Worm (Caenorhabditis elegans) whole organism, L2 larva: Measurements from ENCODE around the gene zipt-2.2.

Source experiments
- C34F6.9 ChIP-seq: fragments of 150-350 bp; optimal IDR thresholded peaks from 2 replicates; lab custom pipeline; 2014; ENCODE audit warnings: missing biosample characterization, missing genetic modification characterization
- ama-1 ChIP-seq: fragments of 150-350 bp; optimal IDR thresholded peaks from 2 replicates; lab custom pipeline; 2018; ENCODE audit warnings: inconsistent platforms
- dmd-4 ChIP-seq: sonication (generic microtip); optimal IDR thresholded peaks from 2 replicates; lab custom pipeline; 2017; ENCODE audit warnings: missing biosample characterization, missing genetic modification characterization
- nhr-10 ChIP-seq: sonication (generic microtip); optimal IDR thresholded peaks from 2 replicates; lab custom pipeline; 2017; ENCODE audit warnings: missing biosample characterization, missing genetic modification characterization
- nhr-11 ChIP-seq: fragments of 150-350 bp; optimal IDR thresholded peaks from 2 replicates; lab custom pipeline; 2014; ENCODE audit warnings: missing biosample characterization, missing genetic modification characterization
- nhr-12 ChIP-seq: fragments of 150-350 bp; optimal IDR thresholded peaks from 2 replicates; lab custom pipeline; 2014; ENCODE audit warnings: missing biosample characterization, missing genetic modification characterization
- nhr-237 ChIP-seq: fragments of 150-350 bp; optimal IDR thresholded peaks from 2 replicates; lab custom pipeline; 2014; ENCODE audit warnings: missing biosample characterization, missing genetic modification characterization
- nhr-77 ChIP-seq: fragments of 150-350 bp; optimal IDR thresholded peaks from 2 replicates; lab custom pipeline; 2014; ENCODE audit warnings: missing biosample characterization, missing genetic modification characterization
- peb-1 ChIP-seq: fragments of 150-350 bp; optimal IDR thresholded peaks from 2 replicates; lab custom pipeline; 2014; ENCODE audit warnings: missing biosample characterization, missing genetic modification characterization

- TF ChIP-seq nhr-77 (tag; lab: Kevin White, UChicago) (no peak), C34F6.9 (tag; lab: Kevin White, UChicago) (no peak), peb-1 (tag; lab: Kevin White, UChicago) (no peak), nhr-237 (tag; lab: Kevin White, UChicago) (no peak), ama-1 (lab: Kevin White, UChicago) (no peak), nhr-10 (tag; lab: Kevin White, UChicago) (no peak), dmd-4 (tag; lab: Kevin White, UChicago) (no peak), nhr-12 (no peak), nhr-11 (tag; lab: Kevin White, UChicago) (no peak)
Measured at ce11 chrIV:4207088-4207487, 28.1 kb downstream of the zipt-2.2 start, which contains the start of gene osgn-1.
